Worm (Caenorhabditis elegans) whole organism, dauer: ENCODE data around the gene F07C6.2.

Experiments
- unc-62 ChIP-seq: sonication (generic microtip); optimal IDR thresholded peaks from 2 replicates; lab custom pipeline; 2017; ENCODE audit warnings: missing biosample characterization, missing genetic modification reagents, missing genetic modification characterization

F07C6.2 gene

ce11 chrIV:12792494-12792893, 1.5 kb downstream of the F07C6.2 start, which contains the start of gene F07C6.6:
Gene F07C6.6 (plus strand): TSS chrIV:12792794.
- TF ChIP-seq unc-62 (GFP tag; lab: Kevin White, UChicago): no peak

ce11 chrIV:12793621-12794020, 2.6 kb downstream of the F07C6.2 start, which contains the start of gene pin-2:
Gene pin-2 (plus strand): TSS chrIV:12793847.
- no peak for TF ChIP-seq unc-62 (GFP tag; lab: Kevin White, UChicago)

- no peak for TF ChIP-seq unc-62 (GFP tag; lab: Kevin White, UChicago)
Observed at ce11 chrIV:12795371-12795936, 4.5 kb downstream of the F07C6.2 start.

ce11 chrIV:12796811-12797210, 5.8 kb downstream of the F07C6.2 start:
- no peak for TF ChIP-seq unc-62 (GFP tag; lab: Kevin White, UChicago)

ce11 chrIV:12805595-12805994, 14.6 kb downstream of the F07C6.2 start, which contains the start of gene F07C6.4:
Gene F07C6.4 (plus strand): TSS chrIV:12805924.
- no peak for TF ChIP-seq unc-62 (GFP tag; lab: Kevin White, UChicago)

ce11 chrIV:12811554-12811953, 20.6 kb downstream of the F07C6.2 start:
- TF ChIP-seq unc-62 (GFP tag; lab: Kevin White, UChicago): no peak

- TF ChIP-seq unc-62 (GFP tag; lab: Kevin White, UChicago): no peak
Observed at ce11 chrIV:12813822-12814221, 22.9 kb downstream of the F07C6.2 start.

ce11 chrIV:12816636-12817035, 25.7 kb downstream of the F07C6.2 start:
- TF ChIP-seq unc-62 (GFP tag; lab: Kevin White, UChicago): no peak

ce11 chrIV:12817539-12817938, 26.6 kb downstream of the F07C6.2 start:
- no peak for TF ChIP-seq unc-62 (GFP tag; lab: Kevin White, UChicago)

ce11 chrIV:12825304-12825703, 34.3 kb downstream of the F07C6.2 start, which contains the start of gene M02B1.4:
Gene M02B1.4 (minus strand): TSS chrIV:12825312.
- TF ChIP-seq unc-62 (GFP tag; lab: Kevin White, UChicago): no peak

- no peak for TF ChIP-seq unc-62 (GFP tag; lab: Kevin White, UChicago)
Observed at ce11 chrIV:12830829-12831392, 39.9 kb downstream of the F07C6.2 start.

- no peak for TF ChIP-seq unc-62 (GFP tag; lab: Kevin White, UChicago)
Observed at ce11 chrIV:12831609-12832500, 40.9 kb downstream of the F07C6.2 start.

- TF ChIP-seq unc-62 (GFP tag; lab: Kevin White, UChicago): no peak
Observed at ce11 chrIV:12833698-12834416, 42.9 kb downstream of the F07C6.2 start.

ce11 chrIV:12834417-12834731, 43.4 kb downstream of the F07C6.2 start:
- TF ChIP-seq unc-62 (GFP tag; lab: Kevin White, UChicago): no peak

ce11 chrIV:12835363-12835762, 44.4 kb downstream of the F07C6.2 start:
- TF ChIP-seq unc-62 (GFP tag; lab: Kevin White, UChicago): no peak

ce11 chrIV:12836208-12836607, 45.2 kb downstream of the F07C6.2 start, which contains the start of gene M02B1.3:
Gene M02B1.3 (plus strand): TSS chrIV:12836508.
- TF ChIP-seq unc-62 (GFP tag; lab: Kevin White, UChicago): no peak
